Worm (Caenorhabditis elegans) whole organism, young adult: ENCODE data around the gene gspd-1.

Source experiments
- B0035.1 ChIP-seq: sonication (generic microtip); optimal IDR thresholded peaks from 2 replicates; lab custom pipeline; 2016; ENCODE audit warnings: missing genetic modification characterization, mild to moderate bottlenecking, missing compliant biosample characterization, missing genotype, missing genetic modification reagents
- B0336.3 ChIP-seq: fragments of 200-800 bp; sonication (Bioruptor generic); IDR thresholded peaks from 2 replicates; pipeline ENCODE4 v1.3.6; 2022; ENCODE audit warnings: missing genetic modification characterization, missing compliant biosample characterization
- C06A6.2 ChIP-seq: fragments of 200-800 bp; sonication (Bioruptor generic); conservative IDR thresholded peaks from 2 replicates; pipeline ENCODE4 v1.3.6; 2022; ENCODE audit warnings: missing genetic modification characterization, missing compliant biosample characterization
- F22D6.2 ChIP-seq: sonication (generic microtip); optimal IDR thresholded peaks from 2 replicates; lab custom pipeline; 2016; ENCODE audit warnings: mild to moderate bottlenecking, missing genetic modification characterization, missing compliant biosample characterization
- F37B4.10 ChIP-seq: fragments of 200-800 bp; sonication (Bioruptor generic); IDR thresholded peaks from 2 replicates; pipeline ENCODE4 v1.3.6; 2022; ENCODE audit warnings: missing genetic modification characterization, missing compliant biosample characterization
- F49E8.2 ChIP-seq: sonication (generic microtip); optimal IDR thresholded peaks from 3 replicates; lab custom pipeline; 2017; ENCODE audit warnings: missing genetic modification characterization, mild to moderate bottlenecking, missing compliant biosample characterization, antibody characterized with exemption, moderate library complexity; ENCODE audit not compliant: insufficient read depth
- F57C9.4 ChIP-seq: sonication (generic microtip); optimal IDR thresholded peaks from 2 replicates; lab custom pipeline; 2017; ENCODE audit warnings: mild to moderate bottlenecking, missing genetic modification characterization, missing compliant biosample characterization
- T07F8.4 ChIP-seq: sonication (generic microtip); optimal IDR thresholded peaks from 2 replicates; lab custom pipeline; 2016; ENCODE audit warnings: mild to moderate bottlenecking, missing genetic modification characterization, moderate library complexity, missing compliant biosample characterization
- Y56A3A.18 ChIP-seq: fragments of 200-800 bp; sonication (Bioruptor generic); IDR thresholded peaks from 2 replicates; pipeline ENCODE4 v1.3.6; 2022; ENCODE audit warnings: missing genetic modification reagents, missing genetic modification characterization, missing compliant biosample characterization
- Y67H2A.10 ChIP-seq: fragments of 200-800 bp; sonication (Bioruptor generic); conservative IDR thresholded peaks from 2 replicates; pipeline ENCODE4 v1.3.6; 2022; ENCODE audit warnings: missing genetic modification reagents, missing genetic modification characterization, missing compliant biosample characterization
- Y79H2A.3 ChIP-seq: fragments of 200-800 bp; sonication (Bioruptor generic); conservative IDR thresholded peaks from 2 replicates; pipeline ENCODE4 v1.3.6; 2022; ENCODE audit warnings: missing genetic modification reagents, missing genetic modification characterization, missing compliant biosample characterization
- Y95B8A.8 ChIP-seq: fragments of 200-800 bp; sonication (Bioruptor generic); IDR thresholded peaks from 2 replicates; pipeline ENCODE4 v1.3.6; 2022; ENCODE audit warnings: missing genetic modification reagents, missing genetic modification characterization, missing compliant biosample characterization
- aptf-2 ChIP-seq: fragments of 200-800 bp; sonication (Bioruptor generic); conservative IDR thresholded peaks from 2 replicates; pipeline ENCODE4 v1.3.6; 2022; ENCODE audit warnings: missing genetic modification reagents, missing genetic modification characterization, missing compliant biosample characterization
- athp-1 ChIP-seq: sonication (generic microtip); optimal IDR thresholded peaks from 2 replicates; lab custom pipeline; 2017; ENCODE audit warnings: mild to moderate bottlenecking, missing genetic modification characterization, missing compliant biosample characterization
- attf-6 ChIP-seq: fragments of 200-800 bp; sonication (Bioruptor generic); IDR thresholded peaks from 2 replicates; pipeline ENCODE4 v1.3.6; 2022; ENCODE audit warnings: missing genetic modification reagents, missing genetic modification characterization, missing compliant biosample characterization
- ccch-3 ChIP-seq: fragments of 200-800 bp; sonication (Bioruptor generic); optimal IDR thresholded peaks from 2 replicates; lab custom pipeline; 2018; ENCODE audit warnings: mild to moderate bottlenecking, missing genetic modification characterization, missing compliant biosample characterization
- ceh-100 ChIP-seq: fragments of 200-800 bp; sonication (Bioruptor generic); IDR thresholded peaks from 2 replicates; pipeline ENCODE4 v1.3.6; 2022; ENCODE audit warnings: missing genetic modification reagents, missing genetic modification characterization, missing compliant biosample characterization
- ceh-58 ChIP-seq: fragments of 200-800 bp; sonication (Bioruptor generic); IDR thresholded peaks from 2 replicates; pipeline ENCODE4 v1.3.6; 2022; ENCODE audit warnings: missing genetic modification characterization, missing compliant biosample characterization
- ceh-79 ChIP-seq: sonication (generic microtip); optimal IDR thresholded peaks from 2 replicates; lab custom pipeline; 2017; ENCODE audit warnings: mild to moderate bottlenecking, missing genetic modification characterization, missing compliant biosample characterization
- chd-7 ChIP-seq: sonication (generic microtip); optimal IDR thresholded peaks from 2 replicates; lab custom pipeline; 2016; ENCODE audit warnings: mild to moderate bottlenecking, missing genetic modification characterization, moderate library complexity, missing compliant biosample characterization
- dox-1 ChIP-seq: fragments of 200-800 bp; sonication (Bioruptor generic); IDR thresholded peaks from 2 replicates; pipeline ENCODE4 v1.3.6; 2022; ENCODE audit warnings: missing genetic modification reagents, missing genetic modification characterization, missing compliant biosample characterization
- dpff-1 ChIP-seq: sonication (generic microtip); optimal IDR thresholded peaks from 2 replicates; lab custom pipeline; 2017; ENCODE audit warnings: mild to moderate bottlenecking, missing genetic modification characterization, missing compliant biosample characterization
- efl-1 ChIP-seq: fragments of 150-350 bp; optimal IDR thresholded peaks from 2 replicates; lab custom pipeline; 2014; ENCODE audit warnings: missing biosample characterization, missing genetic modification reagents, missing genetic modification characterization
- ets-4 ChIP-seq: fragments of 200-800 bp; sonication (Bioruptor generic); optimal IDR thresholded peaks from 2 replicates; lab custom pipeline; 2018; ENCODE audit warnings: mild to moderate bottlenecking, missing genetic modification characterization, missing compliant biosample characterization
- gei-17 ChIP-seq: fragments of 200-800 bp; sonication (Bioruptor generic); optimal IDR thresholded peaks from 2 replicates; lab custom pipeline; 2018; ENCODE audit warnings: mild to moderate bottlenecking, missing genetic modification characterization, missing compliant biosample characterization
- him-1 ChIP-seq: sonication (generic microtip); optimal IDR thresholded peaks from 2 replicates; lab custom pipeline; 2016; ENCODE audit warnings: missing genotype, missing genetic modification reagents, missing genetic modification characterization, missing compliant biosample characterization
- hlh-26 ChIP-seq: fragments of 200-800 bp; sonication (Bioruptor generic); conservative IDR thresholded peaks from 2 replicates; pipeline ENCODE4 v1.3.6; 2022; ENCODE audit warnings: missing genetic modification reagents, missing genetic modification characterization, missing compliant biosample characterization
- hmg-1.2 ChIP-seq: fragments of 200-800 bp; sonication (Bioruptor generic); IDR thresholded peaks from 2 replicates; pipeline ENCODE4 v1.3.6; 2022; ENCODE audit warnings: missing genetic modification reagents, missing genetic modification characterization, missing compliant biosample characterization
- hmg-20 ChIP-seq: fragments of 200-800 bp; sonication (Bioruptor generic); IDR thresholded peaks from 2 replicates; pipeline ENCODE4 v1.3.6; 2022; ENCODE audit warnings: missing genetic modification reagents, missing genetic modification characterization, missing compliant biosample characterization
- hsf-1 ChIP-seq: fragments of 200-800 bp; sonication (Bioruptor generic); IDR thresholded peaks from 2 replicates; pipeline ENCODE4 v1.3.6; 2022; ENCODE audit warnings: missing genetic modification reagents, missing genetic modification characterization, missing compliant biosample characterization
- let-526 ChIP-seq: fragments of 200-800 bp; sonication (Bioruptor generic); IDR thresholded peaks from 2 replicates; pipeline ENCODE4 v1.3.6; 2022; ENCODE audit warnings: missing genetic modification reagents, missing genetic modification characterization, missing compliant biosample characterization
- lin-26 ChIP-seq: fragments of 200-800 bp; sonication (Bioruptor generic); IDR thresholded peaks from 2 replicates; pipeline ENCODE4 v1.3.6; 2022; ENCODE audit warnings: missing genetic modification reagents, missing genetic modification characterization, missing compliant biosample characterization
- lin-35 ChIP-seq, 3 experiments: fragments of 150-350 bp in 2 of 3; sonication (generic microtip) in 1 of 3; optimal IDR thresholded peaks; 2 replicates each; lab custom pipeline; 2014 to 2018; ENCODE audit warnings: missing biosample characterization in 3 of 3, missing genetic modification characterization in 3 of 3, missing genetic modification reagents in 3 of 3
- lin-54 ChIP-seq: fragments of 200-800 bp; sonication (Bioruptor generic); optimal IDR thresholded peaks from 2 replicates; lab custom pipeline; 2018; ENCODE audit warnings: mild to moderate bottlenecking, missing genetic modification characterization, missing compliant biosample characterization
- lsy-27 ChIP-seq: sonication (generic microtip); optimal IDR thresholded peaks from 2 replicates; lab custom pipeline; 2017; ENCODE audit warnings: missing genetic modification characterization, mild to moderate bottlenecking, missing compliant biosample characterization, antibody characterized with exemption, missing genotype, borderline replicate concordance; ENCODE audit not compliant: insufficient read depth
- nfya-1 ChIP-seq: sonication (generic microtip); optimal IDR thresholded peaks from 2 replicates; lab custom pipeline; 2017; ENCODE audit warnings: antibody characterized with exemption, missing compliant biosample characterization, missing genetic modification characterization, borderline replicate concordance; ENCODE audit not compliant: insufficient read depth
- nhr-179 ChIP-seq: sonication (generic microtip); optimal IDR thresholded peaks from 2 replicates; lab custom pipeline; 2016; ENCODE audit warnings: mild to moderate bottlenecking, missing genetic modification characterization, missing compliant biosample characterization
- pbrm-1 ChIP-seq: fragments of 200-800 bp; sonication (Bioruptor generic); IDR thresholded peaks from 2 replicates; pipeline ENCODE4 v1.3.6; 2022; ENCODE audit warnings: missing genetic modification reagents, missing genetic modification characterization, missing compliant biosample characterization
- repo-1 ChIP-seq: sonication (generic microtip); optimal IDR thresholded peaks from 2 replicates; lab custom pipeline; 2017; ENCODE audit warnings: mild to moderate bottlenecking, missing genetic modification characterization, missing compliant biosample characterization
- sdz-38 ChIP-seq: sonication (generic microtip); optimal IDR thresholded peaks from 2 replicates; lab custom pipeline; 2016; ENCODE audit warnings: missing genotype, missing genetic modification characterization, missing compliant biosample characterization
- snpc-1.1 ChIP-seq: sonication (generic microtip); optimal IDR thresholded peaks from 2 replicates; lab custom pipeline; 2017; ENCODE audit warnings: missing genetic modification characterization, mild to moderate bottlenecking, missing compliant biosample characterization, antibody characterized with exemption, moderate library complexity, missing genotype, missing genetic modification reagents; ENCODE audit not compliant: insufficient read depth
- snpc-1.3 ChIP-seq: sonication (generic microtip); optimal IDR thresholded peaks from 2 replicates; lab custom pipeline; 2017; ENCODE audit warnings: missing genetic modification characterization, mild to moderate bottlenecking, missing compliant biosample characterization, antibody characterized with exemption, moderate library complexity, missing genotype, missing genetic modification reagents; ENCODE audit not compliant: insufficient read depth
- snpc-3.4 ChIP-seq: sonication (generic microtip); optimal IDR thresholded peaks from 2 replicates; lab custom pipeline; 2017; ENCODE audit warnings: missing genetic modification characterization, mild to moderate bottlenecking, missing compliant biosample characterization, antibody characterized with exemption, moderate library complexity, missing genotype, missing genetic modification reagents
- sptf-2 ChIP-seq: fragments of 200-800 bp; sonication (Bioruptor generic); optimal IDR thresholded peaks from 2 replicates; lab custom pipeline; 2018; ENCODE audit warnings: mild to moderate bottlenecking, missing genetic modification characterization, missing compliant biosample characterization
- xnd-1 ChIP-seq: sonication (generic microtip); optimal IDR thresholded peaks from 2 replicates; lab custom pipeline; 2016; ENCODE audit warnings: missing genotype, missing genetic modification reagents, missing genetic modification characterization, missing compliant biosample characterization
- ztf-6 ChIP-seq: fragments of 200-800 bp; sonication (Bioruptor generic); IDR thresholded peaks from 2 replicates; pipeline ENCODE4 v1.3.6; 2022; ENCODE audit warnings: missing genetic modification reagents, missing genetic modification characterization, missing compliant biosample characterization

gspd-1 gene

DNA sequence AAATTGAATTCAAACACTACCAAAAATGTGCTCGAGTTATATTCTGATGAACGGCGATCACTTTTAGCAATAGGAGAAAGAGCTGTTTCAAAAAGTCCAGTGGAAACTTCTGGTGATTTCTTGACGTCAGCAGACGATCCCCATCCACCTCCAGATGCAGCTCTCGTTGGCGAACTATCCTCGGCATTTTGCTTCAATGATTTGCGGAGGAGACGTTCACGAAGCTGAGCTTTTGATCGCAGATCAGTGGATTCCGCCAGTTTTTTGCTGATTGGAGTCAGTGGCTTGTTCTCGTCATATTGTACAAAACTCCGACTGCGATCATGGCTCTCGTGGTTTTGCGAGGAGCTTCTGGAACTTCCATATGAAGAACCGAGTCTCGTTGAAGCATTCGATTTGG lies 19.0 kb downstream of the gspd-1 start:
- no peak for TF ChIP-seq aptf-2 (GFP tag; lab: Robert Waterston, UW)
- no peak for TF ChIP-seq snpc-1.1 (tag; lab: Kevin White, UChicago)
- TF ChIP-seq nhr-179: no peak
- TF ChIP-seq efl-1 (GFP tag; lab: Kevin White, UChicago): no peak
- no peak for TF ChIP-seq lin-54 (GFP tag; lab: Kevin White, UChicago)
- no peak for TF ChIP-seq lin-26 (GFP tag; lab: Robert Waterston, UW)
- TF ChIP-seq F37B4.10 (GFP tag; lab: Robert Waterston, UW): no peak
- TF ChIP-seq ceh-100 (GFP tag; lab: Robert Waterston, UW): no peak
- no peak for TF ChIP-seq xnd-1 (tag; lab: Kevin White, UChicago)
- TF ChIP-seq lsy-27 (tag; lab: Kevin White, UChicago): no peak
- no peak for TF ChIP-seq T07F8.4 (tag; lab: Kevin White, UChicago)
- no peak for TF ChIP-seq lin-35 (GFP tag; optimal IDR thresholded peaks at IDR 0.05; lab: Kevin White, UChicago)
- no peak for TF ChIP-seq nfya-1 (tag; lab: Kevin White, UChicago)
- TF ChIP-seq ccch-3 (GFP tag; lab: Kevin White, UChicago): no peak
- TF ChIP-seq ets-4 (GFP tag; lab: Kevin White, UChicago): no peak
- TF ChIP-seq dpff-1: no peak
- no peak for TF ChIP-seq F22D6.2
- TF ChIP-seq sdz-38 (tag; lab: Kevin White, UChicago): no peak
- TF ChIP-seq ceh-58 (GFP tag; lab: Robert Waterston, UW): no peak
- TF ChIP-seq, all 124 proteins: peak for 0

- no peak for TF ChIP-seq B0035.1
- TF ChIP-seq repo-1: no peak
- no peak for TF ChIP-seq sptf-2 (GFP tag; lab: Kevin White, UChicago)
- peak; percentile 68 for TF ChIP-seq attf-6 (GFP tag; lab: Robert Waterston, UW)
- TF ChIP-seq hlh-26 (GFP tag; lab: Robert Waterston, UW): no peak
- TF ChIP-seq let-526 (GFP tag; lab: Robert Waterston, UW): no peak
- peak; percentile 78 for TF ChIP-seq pbrm-1 (GFP tag; lab: Robert Waterston, UW)
- no peak for TF ChIP-seq ceh-79 (tag; lab: Kevin White, UChicago)
- peak; percentile 89 for TF ChIP-seq dox-1 (GFP tag; lab: Robert Waterston, UW)
- no peak for TF ChIP-seq hmg-20 (GFP tag; lab: Robert Waterston, UW)
- TF ChIP-seq hmg-1.2: peak; percentile 66
- TF ChIP-seq snpc-1.3 (tag; lab: Kevin White, UChicago): peak; percentile 88
- TF ChIP-seq F57C9.4 (tag; lab: Kevin White, UChicago): no peak
- no peak for TF ChIP-seq F22D6.2
- peak; percentile 90 for TF ChIP-seq Y79H2A.3 (GFP tag; lab: Robert Waterston, UW)
- TF ChIP-seq ztf-6 (GFP tag; lab: Robert Waterston, UW): no peak
- TF ChIP-seq C06A6.2 (GFP tag; lab: Robert Waterston, UW): no peak
- TF ChIP-seq snpc-1.1 (tag; lab: Kevin White, UChicago): peak; percentile 56
- peak; percentile 94 for TF ChIP-seq snpc-3.4 (tag; lab: Kevin White, UChicago)
- no peak for TF ChIP-seq B0336.3 (GFP tag; lab: Robert Waterston, UW)
- TF ChIP-seq athp-1 (tag; lab: Kevin White, UChicago): peak; percentile 38
- no peak for TF ChIP-seq chd-7 (tag; lab: Kevin White, UChicago)
- peak; percentile 91 for TF ChIP-seq hsf-1 (GFP tag; lab: Robert Waterston, UW)
- TF ChIP-seq lin-26 (GFP tag; lab: Robert Waterston, UW): peak; percentile 67
- TF ChIP-seq him-1 (tag; lab: Kevin White, UChicago): no peak
- TF ChIP-seq F37B4.10 (GFP tag; lab: Robert Waterston, UW): no peak
- TF ChIP-seq sdz-38 (tag; lab: Kevin White, UChicago): no peak
- TF ChIP-seq Y95B8A.8 (GFP tag; lab: Robert Waterston, UW): peak; percentile 95
- TF ChIP-seq Y56A3A.18: no peak
- peak; percentile 95 for TF ChIP-seq xnd-1 (tag; lab: Kevin White, UChicago)
- peak; percentile 35; the same call in 1 of the 2 replicates for TF ChIP-seq Y67H2A.10 (GFP tag; lab: Robert Waterston, UW)
- peak; percentile 65 for TF ChIP-seq F49E8.2 (tag; lab: Kevin White, UChicago)
- no peak for TF ChIP-seq nfya-1 (tag; lab: Kevin White, UChicago)
- TF ChIP-seq gei-17: no peak
Observed at ce11 chrIV:11337021-11337420, 19.8 kb downstream of the gspd-1 start, which contains the start of gene F54E12.2. Gene F54E12.2 (minus strand): TSS chrIV:11337184.
